Fruit fly (Drosophila melanogaster): ENCODE measurements around the gene CG3407.

CG3407 gene

dm6 chr2L:3818903-3819302 is 5.7 kb upstream of the CG3407 start (continued):
- TF ChIP-seq Fer3 (tag; optimal IDR thresholded peaks at IDR 0.05) (no peak), GATAe (GFP tag; conservative IDR thresholded peaks at IDR 0.05) (no peak), cg (GFP tag; optimal IDR thresholded peaks at IDR 0.05) (peak; percentile 4), zf30C (GFP tag; optimal IDR thresholded peaks at IDR 0.05) (peak; percentile 88), CG6854 (GFP tag; optimal IDR thresholded peaks at IDR 0.05) (no peak), CG4404 (GFP tag; IDR thresholded peaks at IDR 0.05) (peak; percentile 71), Lpt (GFP tag; optimal IDR thresholded peaks at IDR 0.05) (no peak), zen (tag; optimal IDR thresholded peaks at IDR 0.05) (peak; percentile 74), caup (GFP tag; optimal IDR thresholded peaks at IDR 0.05; ENCODE audit: severe bottlenecking) (no peak), CG2712 (tag; optimal IDR thresholded peaks at IDR 0.05) (peak; percentile 60), bab2 (GFP tag; optimal IDR thresholded peaks at IDR 0.05) (peak; percentile 31), CG8388 (GFP tag; optimal IDR thresholded peaks at IDR 0.05) (no peak), NC2β (GFP tag; optimal IDR thresholded peaks at IDR 0.05) (peak; percentile 14), amos (GFP tag; IDR thresholded peaks at IDR 0.05; ENCODE audit: partially characterized antibody) (no peak), Ssrp (tag; optimal IDR thresholded peaks at IDR 0.05) (peak; percentile 38), CG8765 (GFP tag; IDR thresholded peaks at IDR 0.05) (peak; percentile 68; the same call in 1 of the 2 replicates), tin (GFP tag; optimal IDR thresholded peaks at IDR 0.05) (peak; percentile 20), CG8924 (tag; optimal IDR thresholded peaks at IDR 0.05) (peak; percentile 21), CG7357 (GFP tag; IDR thresholded peaks at IDR 0.05) (0 out of 3 replicates have a peak, but pooled peaks have one; percentile 29), slp2 (GFP tag; optimal IDR thresholded peaks at IDR 0.05) (no peak), Bgb (GFP tag; IDR thresholded peaks at IDR 0.05; ENCODE audit: partially characterized antibody) (no peak), ara (GFP tag; IDR thresholded peaks at IDR 0.05) (peak; percentile 66), gem (tag; optimal IDR thresholded peaks at IDR 0.05) (peak; percentile 42), Six4 (GFP tag; optimal IDR thresholded peaks at IDR 0.05) (peak; percentile 33), Sin3A (optimal IDR thresholded peaks at IDR 0.05) (no peak), D (optimal IDR thresholded peaks at IDR 0.05) (no peak), D (GFP tag; optimal IDR thresholded peaks at IDR 0.05) (peak; percentile 3), lola (GFP tag; optimal IDR thresholded peaks at IDR 0.05) (peak in 1 of 3 experiments; percentile 44), lmd (GFP tag; IDR thresholded peaks at IDR 0.05) (no peak), bigmax (GFP tag; optimal IDR thresholded peaks at IDR 0.05) (no peak), CG8089 (GFP tag; optimal IDR thresholded peaks at IDR 0.05) (no peak), CG6689 (GFP tag; IDR thresholded peaks at IDR 0.05) (peak; percentile 42; the same call in 1 of the 2 replicates), CG14014 (GFP tag; IDR thresholded peaks at IDR 0.05) (no peak), CG12104 (GFP tag; optimal IDR thresholded peaks at IDR 0.05) (no peak), CG10959 (GFP tag; IDR thresholded peaks at IDR 0.05) (0 out of 2 replicates have a peak, but pooled peaks have one; percentile 18), CG1603 (tag; optimal IDR thresholded peaks at IDR 0.05) (peak; percentile 60), ind (GFP tag; optimal IDR thresholded peaks at IDR 0.05) (no peak), phol (tag; optimal IDR thresholded peaks at IDR 0.05) (peak; percentile 33), CG18262 (tag; optimal IDR thresholded peaks at IDR 0.05) (peak; percentile 58), Hmr (GFP tag; optimal IDR thresholded peaks at IDR 0.05) (no peak), CG13624 (GFP tag; optimal IDR thresholded peaks at IDR 0.05) (no peak), prd (optimal IDR thresholded peaks at IDR 0.05) (no peak), prd (GFP tag; IDR thresholded peaks at IDR 0.05) (peak; percentile 76), pan (optimal IDR thresholded peaks at IDR 0.05) (no peak), pan (GFP tag; optimal IDR thresholded peaks at IDR 0.05 in 1 of 2, IDR thresholded peaks at IDR 0.05 in 1 of 2) (peak in 1 of 2 experiments; percentile 19), CG10147 (GFP tag; optimal IDR thresholded peaks at IDR 0.05) (no peak), hb (GFP tag; IDR thresholded peaks at IDR 0.05; ENCODE audit: partially characterized antibody) (no peak), twi (tag; optimal IDR thresholded peaks at IDR 0.05) (peak; percentile 94), luna (GFP tag; optimal IDR thresholded peaks at IDR 0.05) (no peak), CG15696 (tag; optimal IDR thresholded peaks at IDR 0.05) (peak; percentile 80), mirr (GFP tag; optimal IDR thresholded peaks at IDR 0.05) (no peak)

All from whole organism, embryonic.